Worm (Caenorhabditis elegans) whole organism, L4/young adult: ENCODE measurements around the gene clec-47.

Source experiments
- W03F9.2 ChIP-seq: fragments of 150-350 bp; optimal IDR thresholded peaks from 2 replicates; lab custom pipeline; 2014; ENCODE audit warnings: missing biosample characterization, missing genetic modification characterization
- dao-5 ChIP-seq: sonication (generic microtip); optimal IDR thresholded peaks from 2 replicates; lab custom pipeline; 2016; ENCODE audit warnings: missing genotype, missing genetic modification characterization, moderate library complexity, missing compliant biosample characterization

DNA sequence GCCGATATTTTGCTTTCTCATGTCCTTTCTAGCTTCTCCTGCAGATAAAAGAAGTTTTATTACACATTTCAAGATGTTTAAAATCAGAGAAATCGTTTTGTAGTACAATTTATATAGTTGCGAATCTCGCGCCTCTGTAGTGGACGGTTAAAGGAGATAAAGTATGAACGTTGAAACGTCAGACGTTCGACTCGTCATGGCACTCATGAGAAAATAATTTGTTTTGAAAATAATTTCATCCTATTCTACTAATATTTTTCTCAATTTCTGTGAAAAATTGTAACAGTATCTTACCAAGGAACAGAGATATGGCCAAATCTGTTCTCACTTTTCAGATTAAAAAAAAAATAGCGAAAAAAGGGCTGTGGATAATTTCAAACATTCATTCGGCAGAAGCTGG lies 27.8 kb upstream of the clec-47 start, which contains the start of gene T09F5.20:
- TF ChIP-seq W03F9.2 (tag; lab: Kevin White, UChicago) (no peak), dao-5 (tag; lab: Kevin White, UChicago) (no peak)
